Worm (Caenorhabditis elegans) whole organism, L4/young adult: Measurements from ENCODE around the gene mec-12.

Source experiments
- W03F9.2 ChIP-seq: fragments of 150-350 bp; optimal IDR thresholded peaks from 2 replicates; lab custom pipeline; 2014; ENCODE audit warnings: missing biosample characterization, missing genetic modification characterization
- dao-5 ChIP-seq: sonication (generic microtip); optimal IDR thresholded peaks from 2 replicates; lab custom pipeline; 2016; ENCODE audit warnings: missing genotype, missing genetic modification characterization, moderate library complexity, missing compliant biosample characterization
- him-1 ChIP-seq: sonication (generic microtip); optimal IDR thresholded peaks from 2 replicates; lab custom pipeline; 2016; ENCODE audit warnings: missing genotype, missing genetic modification reagents, missing genetic modification characterization, missing compliant biosample characterization

ce11 chrIII:3099407-3099806 is 39.6 kb downstream of the mec-12 start:
- TF ChIP-seq him-1 (tag; lab: Kevin White, UChicago) (no peak), W03F9.2 (no peak), dao-5 (no peak)
